Worm (Caenorhabditis elegans): ENCODE measurements around the gene C39E9.12.

DNA sequence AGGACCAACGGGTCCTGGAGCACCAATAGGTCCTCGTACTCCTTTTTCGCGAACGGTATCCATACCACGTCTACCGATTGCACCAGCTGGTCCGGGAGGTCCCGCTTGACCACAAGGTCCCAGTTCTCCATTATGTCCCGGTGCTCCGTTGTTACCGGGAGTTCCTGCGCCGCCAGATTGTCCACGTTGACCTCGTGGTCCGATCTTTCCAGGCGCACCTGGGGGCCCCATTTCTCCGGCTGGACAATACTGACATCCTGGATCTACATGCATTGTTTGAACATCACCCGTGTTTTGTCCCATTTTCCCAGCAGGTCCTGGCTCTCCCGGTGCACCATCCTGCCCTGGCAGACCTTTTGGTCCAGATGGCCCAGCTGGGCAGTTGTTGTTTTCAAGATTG is 27.8 kb upstream of the C39E9.12 start:
- no peak for TF ChIP-seq ztf-4 (tag; optimal IDR thresholded peaks at IDR 0.05)
- no peak for TF ChIP-seq aha-1 (tag; optimal IDR thresholded peaks at IDR 0.05)
- TF ChIP-seq irx-1 (tag; optimal IDR thresholded peaks at IDR 0.05): no peak
- no peak for TF ChIP-seq lsy-2 (tag; optimal IDR thresholded peaks at IDR 0.05)
- TF ChIP-seq elt-2 (tag; optimal IDR thresholded peaks at IDR 0.05): no peak

Data from whole organism, L1 larva.